Worm (Caenorhabditis elegans) whole organism, L4 larva: ENCODE data around the gene Y41E3.18.
"Not testable (repeated sequence)": the region's sequence is repeated elsewhere in the genome, so short reads cannot be mapped to it uniquely, and the experiment has no call there.

Source experiments
- D1046.2 ChIP-seq: fragments of 200-800 bp; sonication (Bioruptor generic); IDR thresholded peaks from 2 replicates; pipeline ENCODE4 v1.3.6; 2022; ENCODE audit warnings: missing genetic modification characterization, missing compliant biosample characterization
- F26F4.8 ChIP-seq: fragments of 200-800 bp; sonication (Bioruptor generic); conservative IDR thresholded peaks from 2 replicates; pipeline ENCODE4 v1.3.6; 2022; ENCODE audit warnings: missing genetic modification characterization, missing compliant biosample characterization
- F49E8.2 ChIP-seq: sonication (generic microtip); optimal IDR thresholded peaks from 2 replicates; lab custom pipeline; 2016; ENCODE audit warnings: missing compliant biosample characterization, mild to moderate bottlenecking, missing genetic modification characterization, borderline replicate concordance
- Y105C5A.15 ChIP-seq: fragments of 200-800 bp; sonication (Bioruptor generic); IDR thresholded peaks from 2 replicates; pipeline ENCODE4 v1.3.6; 2022; ENCODE audit warnings: missing genetic modification characterization, missing compliant biosample characterization
- Y48G9A.11 ChIP-seq: fragments of 200-800 bp; sonication (Bioruptor generic); IDR thresholded peaks from 2 replicates; pipeline ENCODE4 v1.3.6; 2022; ENCODE audit warnings: missing genetic modification reagents, missing genetic modification characterization, missing compliant biosample characterization
- Y75B8A.6 ChIP-seq: fragments of 200-800 bp; sonication (Bioruptor generic); IDR thresholded peaks from 2 replicates; pipeline ENCODE4 v1.3.6; 2022; ENCODE audit warnings: missing genetic modification reagents, missing genetic modification characterization, missing compliant biosample characterization
- ZK337.2 ChIP-seq: fragments of 200-800 bp; sonication (Bioruptor generic); IDR thresholded peaks from 2 replicates; pipeline ENCODE4 v1.3.6; 2022; ENCODE audit warnings: missing genetic modification reagents, missing genetic modification characterization, missing compliant biosample characterization
- aha-1 ChIP-seq: fragments of 150-350 bp; peaks from one replicate; lab custom pipeline; 2014; ENCODE audit warnings: missing biosample characterization, missing genetic modification characterization
- arid-1 ChIP-seq: fragments of 200-800 bp; sonication (Bioruptor generic); conservative IDR thresholded peaks from 2 replicates; pipeline ENCODE4 v1.3.6; 2022; ENCODE audit warnings: missing genetic modification reagents, missing genetic modification characterization, missing compliant biosample characterization
- ceh-44 ChIP-seq: fragments of 200-800 bp; sonication (Bioruptor generic); IDR thresholded peaks from 2 replicates; pipeline ENCODE4 v1.3.6; 2022; ENCODE audit warnings: missing genetic modification reagents, missing genetic modification characterization, missing compliant biosample characterization
- ctbp-1 ChIP-seq: fragments of 200-800 bp; sonication (Bioruptor generic); IDR thresholded peaks from 2 replicates; pipeline ENCODE4 v1.3.6; 2022; ENCODE audit warnings: missing genetic modification reagents, missing genetic modification characterization, missing compliant biosample characterization
- daf-8 ChIP-seq: fragments of 200-800 bp; sonication (Bioruptor generic); IDR thresholded peaks from 2 replicates; pipeline ENCODE4 v1.3.6; 2022; ENCODE audit warnings: missing genetic modification characterization, missing compliant biosample characterization
- dmd-8 ChIP-seq: fragments of 200-800 bp; sonication (Bioruptor generic); IDR thresholded peaks from 2 replicates; pipeline ENCODE4 v1.3.6; 2022; ENCODE audit warnings: missing genetic modification characterization, missing compliant biosample characterization
- dmd-9 ChIP-seq: fragments of 200-800 bp; sonication (Bioruptor generic); IDR thresholded peaks from 2 replicates; pipeline ENCODE4 v1.3.6; 2022; ENCODE audit warnings: missing genetic modification reagents, missing genetic modification characterization, missing compliant biosample characterization
- duxl-1 ChIP-seq: sonication (generic microtip); optimal IDR thresholded peaks from 2 replicates; lab custom pipeline; 2016; ENCODE audit warnings: mild to moderate bottlenecking, missing genetic modification characterization, moderate library complexity, missing compliant biosample characterization; ENCODE audit not compliant: poor library complexity
- hmg-1.1 ChIP-seq: fragments of 200-800 bp; sonication (Bioruptor generic); IDR thresholded peaks from 2 replicates; pipeline ENCODE4 v1.3.6; 2022; ENCODE audit warnings: missing genetic modification reagents, missing genetic modification characterization, missing compliant biosample characterization
- lim-7 ChIP-seq: fragments of 200-800 bp; sonication (Bioruptor generic); IDR thresholded peaks from 2 replicates; pipeline ENCODE4 v1.3.6; 2022; ENCODE audit warnings: missing genetic modification characterization, missing compliant biosample characterization
- lin-1 ChIP-seq: fragments of 200-800 bp; sonication (Bioruptor generic); IDR thresholded peaks from 2 replicates; pipeline ENCODE4 v1.3.6; 2022; ENCODE audit warnings: missing genetic modification reagents, missing genetic modification characterization, missing compliant biosample characterization
- lin-13 ChIP-seq: fragments of 150-350 bp; optimal IDR thresholded peaks from 2 replicates; lab custom pipeline; 2014; ENCODE audit warnings: missing biosample characterization, missing genetic modification reagents, missing genetic modification characterization
- lin-38 ChIP-seq: fragments of 200-800 bp; sonication (Bioruptor generic); IDR thresholded peaks from 2 replicates; pipeline ENCODE4 v1.3.6; 2022; ENCODE audit warnings: missing genetic modification reagents, missing genetic modification characterization, missing compliant biosample characterization
- madf-5 ChIP-seq, 2 experiments: fragments of 200-800 bp; sonication (Bioruptor generic); IDR thresholded peaks; 2 replicates each; pipeline ENCODE4 v1.3.6; 2022; ENCODE audit warnings: missing compliant biosample characterization in 2 of 2, missing genetic modification characterization in 2 of 2
- mdt-29 ChIP-seq: fragments of 200-800 bp; sonication (Bioruptor generic); IDR thresholded peaks from 2 replicates; pipeline ENCODE4 v1.3.6; 2022; ENCODE audit warnings: missing genetic modification reagents, missing genetic modification characterization, missing compliant biosample characterization
- nhr-10 ChIP-seq: fragments of 150-350 bp; optimal IDR thresholded peaks from 2 replicates; lab custom pipeline; 2014; ENCODE audit warnings: missing biosample characterization, missing genetic modification characterization
- nhr-41 ChIP-seq: fragments of 200-800 bp; sonication (Bioruptor generic); IDR thresholded peaks from 2 replicates; pipeline ENCODE4 v1.3.6; 2022; ENCODE audit warnings: missing genetic modification reagents, missing genetic modification characterization, missing compliant biosample characterization
- nhr-42 ChIP-seq: fragments of 200-800 bp; sonication (Bioruptor generic); IDR thresholded peaks from 2 replicates; pipeline ENCODE4 v1.3.6; 2022; ENCODE audit warnings: missing genetic modification characterization, missing compliant biosample characterization
- pha-4 ChIP-seq, 2 experiments: fragments of 150-350 bp in 1 of 2; fragments of 200-800 bp in 1 of 2; sonication (Bioruptor generic) in 1 of 2; IDR thresholded peaks in 1 of 2; optimal IDR thresholded peaks in 1 of 2; 2 replicates each; pipeline versions ENCODE4 v1.3.6 to Lab custom; 2014 to 2022; ENCODE audit warnings: missing genetic modification characterization in 2 of 2, missing genetic modification reagents in 2 of 2, missing biosample characterization in 1 of 2, missing compliant biosample characterization in 1 of 2
- snpc-1.2 ChIP-seq: fragments of 200-800 bp; sonication (Bioruptor generic); IDR thresholded peaks from 2 replicates; pipeline ENCODE4 v1.3.6; 2022; ENCODE audit warnings: missing genetic modification reagents, missing genetic modification characterization, missing compliant biosample characterization
- tra-1 ChIP-seq: fragments of 200-800 bp; sonication (Bioruptor generic); IDR thresholded peaks from 2 replicates; pipeline ENCODE4 v1.3.6; 2022; ENCODE audit warnings: missing genetic modification reagents, missing genetic modification characterization, missing compliant biosample characterization
- vab-7 ChIP-seq: fragments of 200-800 bp; sonication (Bioruptor generic); IDR thresholded peaks from 2 replicates; pipeline ENCODE4 v1.3.6; 2022; ENCODE audit warnings: missing genetic modification reagents, missing genetic modification characterization, missing compliant biosample characterization
- zfp-2 ChIP-seq: sonication (generic microtip); optimal IDR thresholded peaks from 2 replicates; lab custom pipeline; 2016; ENCODE audit warnings: mild to moderate bottlenecking, missing genetic modification characterization, missing compliant biosample characterization
- zfp-3 ChIP-seq: fragments of 200-800 bp; sonication (Bioruptor generic); conservative IDR thresholded peaks from 2 replicates; pipeline ENCODE4 v1.3.6; 2022; ENCODE audit warnings: missing genetic modification reagents, missing genetic modification characterization, missing compliant biosample characterization

Gene Y41E3.18

DNA sequence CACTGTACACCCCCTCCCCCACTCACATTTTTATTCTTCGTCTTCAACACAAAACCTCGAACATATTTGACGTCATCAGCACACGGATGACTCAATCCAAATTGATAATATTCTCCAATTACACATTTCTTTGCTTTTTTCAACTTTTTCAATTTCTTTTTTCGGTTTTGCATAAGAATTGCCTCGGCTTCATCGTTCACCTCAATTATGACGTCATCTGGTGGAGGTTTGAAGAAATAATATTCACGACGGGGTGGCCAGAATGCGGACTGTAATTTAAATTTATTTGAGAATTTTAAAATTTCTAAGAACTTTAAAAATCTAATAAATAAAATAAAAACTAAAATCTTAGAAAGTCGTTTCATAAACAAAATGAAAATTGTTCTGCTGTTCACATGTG lies 1.8 kb downstream of the Y41E3.18 start:
- TF ChIP-seq aha-1 (tag; lab: Kevin White, UChicago) = peak; percentile 5
- no peak for TF ChIP-seq nhr-10 (tag; lab: Kevin White, UChicago)
- no peak for TF ChIP-seq nhr-41 (GFP tag; lab: Robert Waterston, UW)
- TF ChIP-seq F26F4.8 (GFP tag; lab: Robert Waterston, UW) = no peak
- TF ChIP-seq, all 104 proteins: peak for 1

DNA sequence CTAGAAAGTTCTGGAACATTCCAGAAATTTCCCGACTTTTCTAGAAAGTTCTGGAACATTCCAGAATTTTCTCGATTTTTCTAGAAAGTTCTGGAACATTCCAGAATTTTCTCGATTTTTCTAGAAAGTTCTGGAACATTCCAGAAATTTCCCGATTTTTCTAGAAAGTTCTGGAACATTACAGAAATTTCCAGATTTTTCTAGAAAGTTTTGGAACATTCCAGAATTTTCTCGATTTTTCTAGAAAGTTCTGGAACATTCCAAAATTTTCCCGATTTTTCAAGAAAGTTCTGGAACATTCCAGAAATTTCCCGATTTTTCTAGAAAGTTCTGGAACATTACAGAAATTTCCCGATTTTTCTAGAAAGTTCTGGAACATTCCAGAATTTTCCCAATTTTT lies 6.4 kb downstream of the Y41E3.18 start:
- TF ChIP-seq vab-7 (GFP tag; lab: Robert Waterston, UW) = peak; percentile 93
- TF ChIP-seq Y48G9A.11 (GFP tag; lab: Robert Waterston, UW) = peak; percentile 92
- TF ChIP-seq lim-7 = peak; percentile 78
- TF ChIP-seq mdt-29 (GFP tag; lab: Robert Waterston, UW) = peak; percentile 99
- TF ChIP-seq zfp-3 (GFP tag; lab: Robert Waterston, UW) = peak; percentile 78; the same call in 1 of the 2 replicates
- peak; percentile 98 for TF ChIP-seq snpc-1.2 (GFP tag; lab: Robert Waterston, UW)
- peak; percentile 96 for TF ChIP-seq Y105C5A.15
- TF ChIP-seq Y75B8A.6 (GFP tag; lab: Robert Waterston, UW) = peak; percentile 73; the same call in 1 of the 2 replicates
- TF ChIP-seq madf-5 (GFP tag; IDR thresholded peaks at IDR 0.05; lab: Robert Waterston, UW) = peak in 1 of 2 experiments; percentile 71; a peak in 1 of 4 replicates
- TF ChIP-seq ZK337.2 = peak; percentile 69
- TF ChIP-seq tra-1 (GFP tag; lab: Robert Waterston, UW) = peak; percentile 78; the same call in 1 of the 2 replicates
- peak; percentile 87 for TF ChIP-seq dmd-8 (GFP tag; lab: Robert Waterston, UW)
- peak; percentile 90 for TF ChIP-seq lin-1 (GFP tag; lab: Robert Waterston, UW)
- TF ChIP-seq nhr-41 (GFP tag; lab: Robert Waterston, UW) = peak; percentile 78; the same call in 1 of the 2 replicates
- peak; percentile 82 for TF ChIP-seq ceh-44 (GFP tag; lab: Robert Waterston, UW)
- TF ChIP-seq D1046.2 (GFP tag; lab: Robert Waterston, UW) = peak; percentile 80; the same call in 1 of the 2 replicates
- peak; percentile 67 for TF ChIP-seq lin-38 (GFP tag; lab: Robert Waterston, UW)
- TF ChIP-seq F49E8.2 (tag; lab: Kevin White, UChicago) = peak; percentile 48
- peak; percentile 88 for TF ChIP-seq arid-1 (GFP tag; lab: Robert Waterston, UW)
- TF ChIP-seq lin-13 (GFP tag; lab: Kevin White, UChicago) = peak; percentile 61
- peak; percentile 92 for TF ChIP-seq ctbp-1 (GFP tag; lab: Robert Waterston, UW)
- TF ChIP-seq dmd-9 (GFP tag; lab: Robert Waterston, UW) = 0 out of 2 replicates have a peak, but pooled peaks have one; percentile 63
- peak; percentile 92 for TF ChIP-seq pha-4 (GFP tag; IDR thresholded peaks at IDR 0.05; lab: Robert Waterston, UW)
- TF ChIP-seq pha-4 (tag; optimal IDR thresholded peaks at IDR 0.05; lab: Kevin White, UChicago) = not testable (repeated sequence)
- 0 out of 2 replicates have a peak, but pooled peaks have one; percentile 15 for TF ChIP-seq daf-8 (GFP tag; lab: Robert Waterston, UW)

- no peak for TF ChIP-seq duxl-1 (tag; lab: Kevin White, UChicago)
- no peak for TF ChIP-seq zfp-2 (tag; lab: Kevin White, UChicago)
- TF ChIP-seq aha-1 (tag; lab: Kevin White, UChicago) = peak; percentile 14
- TF ChIP-seq nhr-42 (GFP tag; lab: Robert Waterston, UW) = no peak
Observed at ce11 chrIV:15057994-15058393, 7.6 kb downstream of the Y41E3.18 start, which contains the start of gene Y41E3.13. Gene Y41E3.13, plus strand, starts transcription at chrIV:15058294.

DNA sequence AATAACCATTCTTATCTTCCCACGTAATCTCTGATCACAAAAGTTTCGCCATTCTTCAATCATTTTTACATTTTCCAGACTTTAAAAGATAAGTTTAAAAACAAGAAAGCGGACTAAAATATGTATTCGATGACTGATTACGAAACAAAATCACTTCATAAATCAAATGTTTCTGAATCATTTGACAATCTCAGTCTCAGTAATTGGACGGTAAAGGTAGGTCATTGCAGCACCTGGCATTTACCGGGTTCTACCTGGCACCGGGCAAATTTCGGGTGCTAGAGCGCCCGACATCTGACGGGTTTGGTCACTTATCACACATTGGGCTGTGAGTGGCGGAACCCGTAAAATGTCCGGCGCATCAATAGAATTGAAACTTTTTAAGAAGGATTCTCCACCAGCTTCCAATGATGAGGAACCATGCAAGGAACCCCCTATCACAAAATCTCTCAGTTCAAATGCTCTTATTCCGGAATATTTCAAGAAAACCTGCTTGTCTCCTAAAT lies 9.4 kb downstream of the Y41E3.18 start, which contains the start of gene Y41E3.19:
Y41E3.19 (plus strand) TSS at position 51 of the 506 bp plus-strand sequence.
- TF ChIP-seq hmg-1.1 (GFP tag; lab: Robert Waterston, UW) (no peak), snpc-1.2 (GFP tag; lab: Robert Waterston, UW) (peak; percentile 68; the same call in 1 of the 2 replicates)
